Worm (Caenorhabditis elegans): Measurements from ENCODE around the gene F17A2.13.

Gene F17A2.13

ce11 chrX:12362951-12363486, 41.6 kb downstream of the F17A2.13 start (continued):
- TF ChIP-seq lsy-27 (tag; optimal IDR thresholded peaks at IDR 0.05; ENCODE audit: borderline replicate concordance, insufficient read depth) (no peak), ztf-18 (tag; optimal IDR thresholded peaks at IDR 0.05) (peak; percentile 79), F10E7.11 (tag; optimal IDR thresholded peaks at IDR 0.05) (peak; percentile 91), C17E4.6 (GFP tag; IDR thresholded peaks at IDR 0.05) (peak; percentile 77), ceh-40 (GFP tag; IDR thresholded peaks at IDR 0.05) (0 out of 2 replicates have a peak, but pooled peaks have one; percentile 28), hmg-1.2 (GFP tag; IDR thresholded peaks at IDR 0.05) (peak; percentile 81), attf-6 (GFP tag; IDR thresholded peaks at IDR 0.05) (no peak), ceh-79 (tag; optimal IDR thresholded peaks at IDR 0.05) (peak; percentile 86), egl-44 (GFP tag; IDR thresholded peaks at IDR 0.05) (peak; percentile 87), lin-54 (GFP tag; optimal IDR thresholded peaks at IDR 0.05) (peak; percentile 88), egl-18 (GFP tag; IDR thresholded peaks at IDR 0.05) (peak; percentile 88; the same call in 1 of the 2 replicates), rcor-1 (GFP tag; IDR thresholded peaks at IDR 0.05) (peak; percentile 94), Y79H2A.3 (GFP tag; conservative IDR thresholded peaks at IDR 0.05) (no peak), lin-35 (GFP tag; optimal IDR thresholded peaks at IDR 0.05) (peak in 2 of 3 experiments; percentile 86 to 98), lir-1 (GFP tag; conservative IDR thresholded peaks at IDR 0.05) (peak; percentile 81), snpc-3.4 (tag; optimal IDR thresholded peaks at IDR 0.05) (peak; percentile 36), nhr-27 (tag; optimal IDR thresholded peaks at IDR 0.05) (peak; percentile 80), mel-28 (tag; optimal IDR thresholded peaks at IDR 0.05; ENCODE audit: borderline replicate concordance) (peak; percentile 81), nhr-80 (tag; optimal IDR thresholded peaks at IDR 0.05) (peak; percentile 96), ceh-100 (GFP tag; IDR thresholded peaks at IDR 0.05) (peak; percentile 74), gei-17 (GFP tag; optimal IDR thresholded peaks at IDR 0.05) (peak; percentile 97), snpc-4 (GFP tag; optimal IDR thresholded peaks at IDR 0.05) (peak; percentile 51), snpc-4 (tag; optimal IDR thresholded peaks at IDR 0.05) (peak; percentile 71 to 86 (median 82)), F55B11.4 (tag; optimal IDR thresholded peaks at IDR 0.05; ENCODE audit: borderline replicate concordance, insufficient read depth) (no peak), madf-3 (GFP tag; IDR thresholded peaks at IDR 0.05) (peak; percentile 72), nfyb-1 (GFP tag; IDR thresholded peaks at IDR 0.05) (peak; percentile 95), ccch-3 (GFP tag; optimal IDR thresholded peaks at IDR 0.05) (peak; percentile 86), mxl-1 (tag; optimal IDR thresholded peaks at IDR 0.05) (no peak)

ce11 chrX:12364804-12365203, 43.3 kb downstream of the F17A2.13 start, which contains the start of gene F19H6.5:
TSS of gene F19H6.5 (minus strand) at chrX:12364904.
- TF ChIP-seq F52B5.7 (tag; optimal IDR thresholded peaks at IDR 0.05) (no peak), hmg-1.2 (GFP tag; IDR thresholded peaks at IDR 0.05) (peak; percentile 27; the same call in 1 of the 2 replicates)

ce11 chrX:12365388-12365787, 43.9 kb downstream of the F17A2.13 start, which contains the start of gene F19H6.4:
TSS of gene F19H6.4 (plus strand) at chrX:12365688.
- TF ChIP-seq madf-8 (GFP tag; conservative IDR thresholded peaks at IDR 0.05) (0 out of 2 replicates have a peak, but pooled peaks have one; percentile 15), tlf-1 (GFP tag; optimal IDR thresholded peaks at IDR 0.05) (no peak), ekl-4 (GFP tag; IDR thresholded peaks at IDR 0.05) (no peak), Y56A3A.18 (GFP tag; IDR thresholded peaks at IDR 0.05) (no peak), madf-6 (GFP tag; IDR thresholded peaks at IDR 0.05) (peak; percentile 61; the same call in 1 of the 2 replicates), efl-1 (GFP tag; optimal IDR thresholded peaks at IDR 0.05) (peak; percentile 42)
